Fruit fly (Drosophila melanogaster) whole organism, wandering third instar larva: ENCODE results near the gene Pi3K68D.

Source experiments
- Abd-B ChIP-seq: fragments of >200 bp; optimal IDR thresholded peaks from 2 replicates; lab custom pipeline; 2017; ENCODE audit warnings: missing biosample characterization, missing genetic modification characterization
- CG9705 ChIP-seq: fragments of 200-800 bp; sonication (Bioruptor generic); optimal IDR thresholded peaks from 2 replicates; lab custom pipeline; 2018; ENCODE audit warnings: missing biosample characterization, mild to moderate bottlenecking, missing genetic modification characterization
- CrebA ChIP-seq: fragments of 200-800 bp; sonication (Bioruptor generic); optimal IDR thresholded peaks from 2 replicates; lab custom pipeline; 2016; ENCODE audit warnings: missing biosample characterization, mild to moderate bottlenecking, missing genetic modification characterization, borderline replicate concordance
- Dfd ChIP-seq: fragments of >200 bp; optimal IDR thresholded peaks from 2 replicates; lab custom pipeline; 2017; ENCODE audit warnings: missing biosample characterization, missing genetic modification characterization
- Dif ChIP-seq: fragments of 200-275, 200-300 bp; sonication (Bioruptor generic); optimal IDR thresholded peaks from 2 replicates; lab custom pipeline; 2018; ENCODE audit warnings: missing biosample characterization, missing genetic modification characterization; ENCODE audit not compliant: partially characterized antibody
- GATAd ChIP-seq: sonication (Bioruptor generic); optimal IDR thresholded peaks from 2 replicates; lab custom pipeline; 2016; ENCODE audit warnings: missing biosample characterization, missing genetic modification characterization
- HLH106 ChIP-seq: fragments of 200-800 bp; optimal IDR thresholded peaks from 3 replicates; lab custom pipeline; 2019; ENCODE audit warnings: missing biosample characterization, mild to moderate bottlenecking, missing genetic modification characterization, moderate library complexity
- Hnf4 ChIP-seq: fragments of 200-800 bp; sonication (Bioruptor generic); optimal IDR thresholded peaks from 2 replicates; lab custom pipeline; 2016; ENCODE audit warnings: missing biosample characterization, mild to moderate bottlenecking, missing genetic modification characterization
- Hr78 ChIP-seq: fragments of >200 bp; optimal IDR thresholded peaks from 2 replicates; lab custom pipeline; 2017; ENCODE audit warnings: missing biosample characterization, missing genetic modification characterization
- Hr83 ChIP-seq: fragments of 200-300 bp; sonication (Bioruptor generic); optimal IDR thresholded peaks from 2 replicates; lab custom pipeline; 2016; ENCODE audit warnings: missing biosample characterization, mild to moderate bottlenecking, missing genetic modification characterization, moderate library complexity; ENCODE audit not compliant: poor library complexity, severe bottlenecking
- Jra ChIP-seq: sonication (Bioruptor generic); optimal IDR thresholded peaks from 2 replicates; lab custom pipeline; 2016; ENCODE audit warnings: missing biosample characterization, missing genetic modification characterization
- Mio ChIP-seq: sonication (Bioruptor generic); optimal IDR thresholded peaks from 2 replicates; lab custom pipeline; 2016; ENCODE audit warnings: missing biosample characterization, missing genetic modification characterization
- Myc ChIP-seq: fragments of >200 bp; optimal IDR thresholded peaks from 2 replicates; lab custom pipeline; 2017
- OdsH ChIP-seq: fragments of 200-800 bp; sonication (Bioruptor generic); optimal IDR thresholded peaks from 2 replicates; lab custom pipeline; 2016; ENCODE audit warnings: missing biosample characterization, mild to moderate bottlenecking, missing genetic modification characterization
- Rel ChIP-seq, 2 experiments: fragments of 200-800 bp; sonication (Bioruptor generic) in 1 of 2; optimal IDR thresholded peaks; 2 replicates in 1 of 2; 3 replicates in 1 of 2; lab custom pipeline; 2016 to 2019; ENCODE audit warnings: mild to moderate bottlenecking in 2 of 2, missing biosample characterization in 2 of 2, missing genetic modification characterization in 2 of 2, moderate library complexity in 1 of 2
- Sp1 ChIP-seq: fragments of 200-800 bp; sonication (Bioruptor generic); optimal IDR thresholded peaks from 3 replicates; lab custom pipeline; 2019; ENCODE audit warnings: missing biosample characterization, mild to moderate bottlenecking, missing genetic modification characterization, moderate library complexity
- Vsx2 ChIP-seq: fragments of 200-300, 225-300 bp; sonication (Bioruptor generic); optimal IDR thresholded peaks from 2 replicates; lab custom pipeline; 2018; ENCODE audit warnings: missing biosample characterization, missing genetic modification characterization; ENCODE audit not compliant: partially characterized antibody
- br ChIP-seq: fragments of 200-800 bp; sonication (Bioruptor generic); optimal IDR thresholded peaks from 2 replicates; lab custom pipeline; 2016; ENCODE audit warnings: missing biosample characterization, missing genetic modification characterization
- dl ChIP-seq, 2 experiments: fragments of 175-275, 200-275 bp in 1 of 2; fragments of 200-275 bp in 1 of 2; sonication (Bioruptor generic); optimal IDR thresholded peaks; lab custom pipeline; 2018; ENCODE audit warnings: mild to moderate bottlenecking in 2 of 2, missing biosample characterization in 2 of 2, missing genetic modification characterization in 2 of 2, moderate library complexity in 2 of 2; ENCODE audit not compliant: partially characterized antibody in 2 of 2, insufficient read depth in 1 of 2
- dsf ChIP-seq: sonication (Bioruptor generic); optimal IDR thresholded peaks from 2 replicates; lab custom pipeline; 2016; ENCODE audit warnings: missing biosample characterization, missing genetic modification characterization, borderline replicate concordance
- ey ChIP-seq: fragments of 200-800 bp; sonication (Bioruptor generic); optimal IDR thresholded peaks from 2 replicates; lab custom pipeline; 2016; ENCODE audit warnings: missing biosample characterization, missing genetic modification characterization
- foxo ChIP-seq, 2 experiments: fragments of 200-800 bp; sonication (Bioruptor generic); optimal IDR thresholded peaks; 2 replicates in 1 of 2; 3 replicates in 1 of 2; lab custom pipeline; 2016 to 2017; ENCODE audit warnings: missing biosample characterization in 2 of 2, missing genetic modification characterization in 2 of 2
- fru ChIP-seq: fragments of 200-800 bp; sonication (Bioruptor generic); optimal IDR thresholded peaks from 3 replicates; lab custom pipeline; 2016; ENCODE audit warnings: missing biosample characterization, mild to moderate bottlenecking, missing genetic modification characterization
- h ChIP-seq: fragments of 200-800 bp; sonication (Bioruptor generic); optimal IDR thresholded peaks from 3 replicates; lab custom pipeline; 2016; ENCODE audit warnings: missing biosample characterization, mild to moderate bottlenecking, missing genetic modification characterization
- jim ChIP-seq: fragments of 175-275, 200-325 bp; sonication (Bioruptor generic); optimal IDR thresholded peaks from 2 replicates; lab custom pipeline; 2016; ENCODE audit warnings: missing biosample characterization, mild to moderate bottlenecking, missing genetic modification characterization
- lola ChIP-seq: fragments of >200 bp; optimal IDR thresholded peaks from 2 replicates; lab custom pipeline; 2017; ENCODE audit warnings: missing biosample characterization, missing genetic modification characterization
- pan ChIP-seq: fragments of >200 bp; optimal IDR thresholded peaks from 2 replicates; lab custom pipeline; 2017
- rgr ChIP-seq: fragments of 200-800 bp; sonication (Bioruptor generic); optimal IDR thresholded peaks from 3 replicates; lab custom pipeline; 2016; ENCODE audit warnings: missing biosample characterization, mild to moderate bottlenecking, missing genetic modification characterization
- sv ChIP-seq: fragments of 200-800 bp; sonication (Bioruptor generic); optimal IDR thresholded peaks from 3 replicates; lab custom pipeline; 2016; ENCODE audit warnings: missing biosample characterization, missing genetic modification characterization
- tai ChIP-seq: sonication (Bioruptor generic); optimal IDR thresholded peaks from 2 replicates; lab custom pipeline; 2016; ENCODE audit warnings: missing biosample characterization, missing genetic modification characterization
- usp ChIP-seq: fragments of >200 bp; optimal IDR thresholded peaks from 2 replicates; lab custom pipeline; 2017; ENCODE audit warnings: missing biosample characterization, missing genetic modification characterization
- woc ChIP-seq: sonication (Bioruptor generic); optimal IDR thresholded peaks from 2 replicates; lab custom pipeline; 2016; ENCODE audit warnings: missing biosample characterization, mild to moderate bottlenecking, missing genetic modification characterization

Pi3K68D gene

dm6 chr3L:11776731-11777130 is 13.1 kb downstream of the Pi3K68D start, which contains the start of gene CG14131:
Gene CG14131, plus strand, starts transcription at chr3L:11777073.
- TF ChIP-seq GATAd (GFP tag; lab: Kevin White, UChicago): no peak
- no peak for TF ChIP-seq Jra (GFP tag; lab: Kevin White, UChicago)
- no peak for TF ChIP-seq OdsH
- TF ChIP-seq Sp1 (GFP tag; lab: Kevin White, UChicago): no peak
- TF ChIP-seq Hr83 (GFP tag; lab: Kevin White, UChicago): no peak
- TF ChIP-seq Hr78 (GFP tag; lab: Kevin White, UChicago): no peak
- no peak for TF ChIP-seq Mio (GFP tag; lab: Kevin White, UChicago)
- TF ChIP-seq Dif (GFP tag; lab: Kevin White, UChicago): peak; percentile 57
- TF ChIP-seq ey (GFP tag; lab: Kevin White, UChicago): no peak
- peak; percentile 8 for TF ChIP-seq CrebA (GFP tag; lab: Kevin White, UChicago)
- peak; percentile 33 for TF ChIP-seq br (GFP tag; lab: Kevin White, UChicago)
- peak; percentile 34 for TF ChIP-seq h (GFP tag; lab: Kevin White, UChicago)

- TF ChIP-seq lola (GFP tag; lab: Kevin White, UChicago): no peak
- TF ChIP-seq Dfd (GFP tag; lab: Kevin White, UChicago): no peak
- no peak for TF ChIP-seq Myc (lab: Kevin White, UChicago)
- no peak for TF ChIP-seq fru (GFP tag; lab: Kevin White, UChicago)
- no peak for TF ChIP-seq ey (GFP tag; lab: Kevin White, UChicago)
- TF ChIP-seq Sp1 (GFP tag; lab: Kevin White, UChicago): no peak
- TF ChIP-seq CrebA (GFP tag; lab: Kevin White, UChicago): no peak
- TF ChIP-seq Hr83 (GFP tag; lab: Kevin White, UChicago): no peak
- TF ChIP-seq Vsx2 (GFP tag; lab: Kevin White, UChicago): no peak
- TF ChIP-seq CG9705 (GFP tag; lab: Kevin White, UChicago): no peak
- TF ChIP-seq Mio (GFP tag; lab: Kevin White, UChicago): no peak
- TF ChIP-seq Abd-B (GFP tag; lab: Kevin White, UChicago): no peak
- no peak for TF ChIP-seq dl (GFP tag; optimal IDR thresholded peaks at IDR 0.05; lab: Kevin White, UChicago; ENCODE audit: insufficient read depth in 1 of 2, partially characterized antibody in 2 of 2)
- no peak for TF ChIP-seq OdsH
- TF ChIP-seq Hr78 (GFP tag; lab: Kevin White, UChicago): no peak
- no peak for TF ChIP-seq woc
- no peak for TF ChIP-seq rgr (GFP tag; lab: Kevin White, UChicago)
- TF ChIP-seq Rel (GFP tag; optimal IDR thresholded peaks at IDR 0.05; lab: Kevin White, UChicago): no peak
- no peak for TF ChIP-seq Rel (tag; optimal IDR thresholded peaks at IDR 0.05; lab: Kevin White, UChicago)
- no peak for TF ChIP-seq foxo (GFP tag; optimal IDR thresholded peaks at IDR 0.05; lab: Kevin White, UChicago)
Observed at dm6 chr3L:11774401-11774800, 15.4 kb downstream of the Pi3K68D start, which contains the start of gene Tim13. Gene Tim13, minus strand, starts transcription at chr3L:11774501.

- no peak for TF ChIP-seq Jra (GFP tag; lab: Kevin White, UChicago)
- no peak for TF ChIP-seq sv (GFP tag; lab: Kevin White, UChicago)
- no peak for TF ChIP-seq CrebA (GFP tag; lab: Kevin White, UChicago)
- TF ChIP-seq pan: no peak
- TF ChIP-seq Hr78 (GFP tag; lab: Kevin White, UChicago): no peak
- no peak for TF ChIP-seq Dfd (GFP tag; lab: Kevin White, UChicago)
- TF ChIP-seq CG9705 (GFP tag; lab: Kevin White, UChicago): no peak
- TF ChIP-seq tai (GFP tag; lab: Kevin White, UChicago): no peak
- TF ChIP-seq OdsH: no peak
- TF ChIP-seq Vsx2 (GFP tag; lab: Kevin White, UChicago): no peak
- no peak for TF ChIP-seq rgr (GFP tag; lab: Kevin White, UChicago)
- no peak for TF ChIP-seq usp (GFP tag; lab: Kevin White, UChicago)
- TF ChIP-seq dsf (GFP tag; lab: Kevin White, UChicago): no peak
- TF ChIP-seq HLH106 (tag; lab: Kevin White, UChicago): no peak
- no peak for TF ChIP-seq Hnf4 (GFP tag; lab: Kevin White, UChicago)
- no peak for TF ChIP-seq jim (GFP tag; lab: Kevin White, UChicago)
- TF ChIP-seq foxo (GFP tag; optimal IDR thresholded peaks at IDR 0.05; lab: Kevin White, UChicago): no peak
- no peak for TF ChIP-seq dl (GFP tag; optimal IDR thresholded peaks at IDR 0.05; lab: Kevin White, UChicago; ENCODE audit: insufficient read depth in 1 of 2, partially characterized antibody in 2 of 2)
- no peak for TF ChIP-seq h (GFP tag; lab: Kevin White, UChicago)
- TF ChIP-seq, all 38 proteins: peak for 0
Observed at dm6 chr3L:11773796-11774195, 16.0 kb downstream of the Pi3K68D start.
